Fruit fly (Drosophila melanogaster) whole organism, embryonic: ENCODE measurements around the gene RpS28b.

Experiments used
- BtbVII ChIP-seq: fragments of 200-800 bp; sonication (Bioruptor generic); optimal IDR thresholded peaks from 3 replicates; lab custom pipeline; 2017; ENCODE audit warnings: missing biosample characterization, mild to moderate bottlenecking, missing genetic modification characterization
- C15 ChIP-seq: fragments of 200-800 bp; sonication (Bioruptor generic); IDR thresholded peaks from 3 replicates; pipeline ENCODE4 v1.3.6; 2022; ENCODE audit warnings: missing biosample characterization, missing genetic modification characterization
- CG10147 ChIP-seq: fragments of 200-800 bp; sonication (Bioruptor generic); optimal IDR thresholded peaks from 2 replicates; lab custom pipeline; 2019; ENCODE audit warnings: missing biosample characterization, mild to moderate bottlenecking, missing genetic modification characterization, moderate library complexity
- CG13123 ChIP-seq: fragments of 200-800 bp; sonication (Bioruptor generic); optimal IDR thresholded peaks from 2 replicates; lab custom pipeline; 2016; ENCODE audit warnings: missing biosample characterization, missing genetic modification characterization
- CG13287 ChIP-seq: fragments of 200-800 bp; sonication (Bioruptor generic); IDR thresholded peaks from 2 replicates; pipeline ENCODE4 v1.3.6; 2022; ENCODE audit warnings: missing biosample characterization, missing genetic modification characterization; ENCODE audit not compliant: partially characterized antibody
- CG13296 ChIP-seq: fragments of 200-800 bp; sonication (Bioruptor generic); optimal IDR thresholded peaks from 3 replicates; lab custom pipeline; 2018; ENCODE audit warnings: missing biosample characterization, mild to moderate bottlenecking, missing genetic modification characterization
- CG13624 ChIP-seq: fragments of 200-800 bp; sonication (Bioruptor generic); optimal IDR thresholded peaks from 2 replicates; lab custom pipeline; 2016; ENCODE audit warnings: missing biosample characterization, missing genetic modification characterization
- CG14050 ChIP-seq: fragments of 200-800 bp; sonication (Bioruptor generic); IDR thresholded peaks from 3 replicates; pipeline ENCODE4 v1.3.6; 2022; ENCODE audit warnings: missing biosample characterization, missing genetic modification characterization
- CG14710 ChIP-seq: fragments of 200-800 bp; sonication (Bioruptor generic); optimal IDR thresholded peaks from 3 replicates; lab custom pipeline; 2019; ENCODE audit warnings: missing biosample characterization, mild to moderate bottlenecking, missing genetic modification characterization, moderate library complexity
- CG15011 ChIP-seq: fragments of 200-800 bp; sonication (Bioruptor generic); optimal IDR thresholded peaks from 3 replicates; lab custom pipeline; 2018; ENCODE audit warnings: missing biosample characterization, mild to moderate bottlenecking, missing genetic modification characterization
- CG16779 ChIP-seq: fragments of 200-800 bp; sonication (Bioruptor generic); IDR thresholded peaks from 2 replicates; pipeline ENCODE4 v1.3.6; 2022; ENCODE audit warnings: missing biosample characterization, missing genetic modification characterization
- CG2129 ChIP-seq: fragments of 200-800 bp; sonication (Bioruptor generic); IDR thresholded peaks from 2 replicates; pipeline ENCODE4 v1.3.6; 2022; ENCODE audit warnings: missing biosample characterization, missing genetic modification characterization; ENCODE audit not compliant: partially characterized antibody
- CG2202 ChIP-seq: fragments of 200-800 bp; sonication (Bioruptor generic); optimal IDR thresholded peaks from 2 replicates; lab custom pipeline; 2018; ENCODE audit warnings: missing biosample characterization, mild to moderate bottlenecking, missing genetic modification characterization
- CG30020 ChIP-seq: fragments of 200-800 bp; optimal IDR thresholded peaks from 2 replicates; lab custom pipeline; 2019; ENCODE audit warnings: missing biosample characterization, mild to moderate bottlenecking, missing genetic modification characterization, moderate library complexity
- CG3995 ChIP-seq: fragments of 200-800 bp; sonication (Bioruptor generic); optimal IDR thresholded peaks from 3 replicates; lab custom pipeline; 2016; ENCODE audit warnings: missing biosample characterization, missing genetic modification characterization
- CG4707 ChIP-seq: fragments of 200-800 bp; sonication (Bioruptor generic); optimal IDR thresholded peaks from 2 replicates; lab custom pipeline; 2018; ENCODE audit warnings: missing biosample characterization, mild to moderate bottlenecking, missing genetic modification characterization, moderate library complexity
- CG6654 ChIP-seq: fragments of 200-800 bp; sonication (Bioruptor generic); optimal IDR thresholded peaks from 2 replicates; lab custom pipeline; 2017; ENCODE audit warnings: missing biosample characterization, mild to moderate bottlenecking, missing genetic modification characterization
- CG6683 ChIP-seq: fragments of 200-800 bp; sonication (Bioruptor generic); optimal IDR thresholded peaks from 2 replicates; lab custom pipeline; 2017; ENCODE audit warnings: missing biosample characterization, mild to moderate bottlenecking, missing genetic modification characterization, missing genetic modification reagents
- CG7928 ChIP-seq: fragments of 200-800 bp; sonication (Bioruptor generic); optimal IDR thresholded peaks from 2 replicates; lab custom pipeline; 2017; ENCODE audit warnings: missing biosample characterization, mild to moderate bottlenecking, missing genetic modification characterization
- D19A ChIP-seq: fragments of 200-800 bp; optimal IDR thresholded peaks from 3 replicates; lab custom pipeline; 2019; ENCODE audit warnings: missing biosample characterization, mild to moderate bottlenecking, missing genetic modification characterization, moderate library complexity
- Dad ChIP-seq: fragments of 200-800 bp; sonication (Bioruptor generic); optimal IDR thresholded peaks from 3 replicates; lab custom pipeline; 2016; ENCODE audit warnings: missing biosample characterization, missing genetic modification characterization
- Drgx ChIP-seq: fragments of 200-800 bp; sonication (Bioruptor generic); IDR thresholded peaks from 2 replicates; pipeline ENCODE4 v1.3.6; 2022; ENCODE audit warnings: missing biosample characterization, missing genetic modification characterization
- HLH4C ChIP-seq: fragments of 200-800 bp; sonication (Bioruptor generic); IDR thresholded peaks from 3 replicates; pipeline ENCODE4 v1.3.6; 2022; ENCODE audit warnings: missing biosample characterization, missing genetic modification characterization; ENCODE audit not compliant: partially characterized antibody
- HLHmδ ChIP-seq: fragments of 200-800 bp; sonication (Bioruptor generic); optimal IDR thresholded peaks from 2 replicates; lab custom pipeline; 2018; ENCODE audit warnings: missing biosample characterization, mild to moderate bottlenecking, missing genetic modification characterization, moderate library complexity
- Hand ChIP-seq: fragments of 200-800 bp; sonication (Bioruptor generic); optimal IDR thresholded peaks from 2 replicates; lab custom pipeline; 2017; ENCODE audit warnings: mild to moderate bottlenecking, missing biosample characterization, missing genetic modification reagents, missing genetic modification characterization
- Mad ChIP-seq: fragments of 200-800 bp; sonication (Bioruptor generic); optimal IDR thresholded peaks from 2 replicates; lab custom pipeline; 2016; ENCODE audit warnings: missing biosample characterization, missing genetic modification characterization
- NFAT ChIP-seq: fragments of 200-800 bp; sonication (Bioruptor generic); IDR thresholded peaks from 2 replicates; pipeline ENCODE4 v1.3.6; 2022; ENCODE audit warnings: missing biosample characterization, missing genetic modification characterization
- Nf-YB ChIP-seq: fragments of 200-800 bp; sonication (Bioruptor generic); optimal IDR thresholded peaks from 3 replicates; lab custom pipeline; 2019; ENCODE audit warnings: missing biosample characterization, mild to moderate bottlenecking, missing genetic modification characterization, moderate library complexity
- NfI ChIP-seq: fragments of 200-800 bp; sonication (Bioruptor generic); optimal IDR thresholded peaks from 3 replicates; lab custom pipeline; 2018; ENCODE audit warnings: missing biosample characterization, mild to moderate bottlenecking, missing genetic modification characterization, moderate library complexity
- Six4 ChIP-seq: fragments of 200-800 bp; sonication (Bioruptor generic); optimal IDR thresholded peaks from 2 replicates; lab custom pipeline; 2016; ENCODE audit warnings: missing biosample characterization, missing genetic modification characterization
- Taf1 ChIP-seq: fragments of 200-800 bp; sonication (Bioruptor generic); IDR thresholded peaks from 2 replicates; pipeline ENCODE4 v1.3.6; 2022; ENCODE audit warnings: missing biosample characterization, missing genetic modification characterization
- btn ChIP-seq: fragments of 200-800 bp; sonication (Bioruptor generic); optimal IDR thresholded peaks from 2 replicates; lab custom pipeline; 2016; ENCODE audit warnings: missing biosample characterization, missing genetic modification characterization
- croc ChIP-seq: fragments of 200-800 bp; sonication (Bioruptor generic); conservative IDR thresholded peaks from 3 replicates; pipeline ENCODE4 v1.3.6; 2022; ENCODE audit warnings: missing biosample characterization, missing genetic modification characterization
- danr ChIP-seq: fragments of 200-800 bp; sonication (Bioruptor generic); IDR thresholded peaks from 2 replicates; pipeline ENCODE4 v1.3.6; 2022; ENCODE audit warnings: missing biosample characterization, missing genetic modification characterization
- dysf ChIP-seq: fragments of 200-800 bp; sonication (Bioruptor generic); IDR thresholded peaks from 3 replicates; pipeline ENCODE4 v1.3.6; 2022; ENCODE audit warnings: missing biosample characterization, missing genetic modification characterization
- emc ChIP-seq: fragments of 200-800 bp; sonication (Bioruptor generic); optimal IDR thresholded peaks from 2 replicates; lab custom pipeline; 2016; ENCODE audit warnings: missing biosample characterization, missing genetic modification characterization
- en ChIP-seq: fragments of 200-800 bp; sonication (Bioruptor generic); optimal IDR thresholded peaks from 2 replicates; lab custom pipeline; 2016; ENCODE audit warnings: missing biosample characterization, missing genetic modification characterization
- fu2 ChIP-seq: fragments of 200-800 bp; sonication (Bioruptor generic); optimal IDR thresholded peaks from 2 replicates; lab custom pipeline; 2016; ENCODE audit warnings: missing biosample characterization, missing genetic modification characterization
- hth ChIP-seq: fragments of >200 bp; optimal IDR thresholded peaks from 2 replicates; lab custom pipeline; 2017; ENCODE audit warnings: inconsistent platforms
- insv ChIP-seq, 2 experiments: fragments of 200-800 bp; sonication (Bioruptor generic); optimal IDR thresholded peaks; 3 replicates each; lab custom pipeline; 2016 to 2018; ENCODE audit warnings: missing biosample characterization in 2 of 2, missing genetic modification characterization in 2 of 2
- otp ChIP-seq: fragments of 200-800 bp; sonication (Bioruptor generic); IDR thresholded peaks from 3 replicates; pipeline ENCODE4, ENCODE4 v1.3.6; 2022; ENCODE audit warnings: missing biosample characterization, missing genetic modification characterization
- peb ChIP-seq: fragments of 200-800 bp; sonication (Bioruptor generic); IDR thresholded peaks from 2 replicates; pipeline ENCODE4 v1.3.6; 2022; ENCODE audit warnings: missing biosample characterization, missing genetic modification characterization
- phol ChIP-seq: fragments of 200-800 bp; sonication (Bioruptor generic); optimal IDR thresholded peaks from 3 replicates; lab custom pipeline; 2018; ENCODE audit warnings: missing biosample characterization, mild to moderate bottlenecking, missing genetic modification characterization, moderate library complexity
- pzg ChIP-seq: fragments of 200-800 bp; sonication (Bioruptor generic); optimal IDR thresholded peaks from 3 replicates; lab custom pipeline; 2018; ENCODE audit warnings: missing biosample characterization, mild to moderate bottlenecking, missing genetic modification characterization, moderate library complexity
- sens ChIP-seq: fragments of 200-800 bp; sonication (Bioruptor generic); peaks from one replicate; lab custom pipeline; 2016; ENCODE audit warnings: missing biosample characterization, missing genetic modification characterization
- sisA ChIP-seq: fragments of 200-800 bp; sonication (Bioruptor generic); IDR thresholded peaks from 2 replicates; pipeline ENCODE4 v1.3.6; 2022; ENCODE audit warnings: missing biosample characterization, missing genetic modification characterization
- sqz ChIP-seq: fragments of 200-800 bp; sonication (Bioruptor generic); optimal IDR thresholded peaks from 3 replicates; lab custom pipeline; 2018; ENCODE audit warnings: missing biosample characterization, mild to moderate bottlenecking, missing genetic modification characterization
- tx ChIP-seq: fragments of 200-800 bp; sonication (Bioruptor generic); optimal IDR thresholded peaks from 2 replicates; lab custom pipeline; 2016; ENCODE audit warnings: missing biosample characterization, missing genetic modification characterization
- zen ChIP-seq: fragments of 200-800 bp; sonication (Bioruptor generic); optimal IDR thresholded peaks from 3 replicates; lab custom pipeline; 2018; ENCODE audit warnings: missing biosample characterization, mild to moderate bottlenecking, missing genetic modification characterization, moderate library complexity

RpS28b gene

DNA sequence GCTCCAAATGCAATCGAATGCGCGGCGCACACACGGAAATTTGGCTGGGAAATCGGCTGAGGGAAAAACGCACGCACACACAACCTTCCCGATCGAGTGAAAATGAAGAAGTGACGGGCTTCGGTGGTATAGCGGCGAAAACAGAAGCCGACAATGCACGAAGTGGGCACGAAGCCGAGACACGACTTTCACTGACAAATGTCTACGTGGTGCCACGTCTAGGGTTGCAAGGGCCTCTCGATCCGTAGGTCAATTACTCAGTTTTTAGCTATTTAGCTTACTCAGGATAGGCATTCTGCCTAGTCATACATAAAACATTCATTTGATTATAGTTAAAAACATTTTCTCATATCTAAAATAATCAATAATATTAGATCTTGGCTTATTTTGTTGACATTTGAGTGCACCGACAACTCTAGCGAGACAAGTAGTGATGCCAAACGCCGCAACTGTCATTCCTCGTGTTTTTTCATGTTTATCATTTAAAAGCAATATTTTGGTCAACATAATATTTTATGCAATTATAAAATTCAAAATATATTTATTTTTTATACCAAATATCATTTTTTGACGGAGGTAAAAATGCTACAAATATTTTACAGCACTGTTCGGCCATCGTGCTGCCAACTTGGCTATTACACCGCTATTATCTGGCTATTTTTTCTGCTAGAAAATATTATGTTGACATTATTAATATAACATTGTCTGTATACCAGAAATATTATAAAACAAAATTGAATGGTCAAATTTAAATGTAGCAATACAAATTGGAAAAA lies 690 bp upstream of the RpS28b start (continued):
- TF ChIP-seq D19A (tag; lab: Kevin White, UChicago) = peak; percentile 81
- TF ChIP-seq Hand (GFP tag; lab: Kevin White, UChicago) = peak; percentile 83
- peak; percentile 35 for TF ChIP-seq en (GFP tag; lab: Kevin White, UChicago)
- peak; percentile 30 for TF ChIP-seq CG6654 (GFP tag; lab: Kevin White, UChicago)
- no peak for TF ChIP-seq CG2129 (GFP tag; lab: Robert Waterston, UW)
- no peak for TF ChIP-seq hth
- 0 out of 2 replicates have a peak, but pooled peaks have one; percentile 53 for TF ChIP-seq CG16779 (GFP tag; lab: Robert Waterston, UW)
- TF ChIP-seq zen (tag; lab: Kevin White, UChicago) = peak; percentile 79
- peak; percentile 75; the same call in 1 of the 3 replicates for TF ChIP-seq C15
- peak; percentile 91 for TF ChIP-seq dysf (GFP tag; lab: Robert Waterston, UW)
- TF ChIP-seq CG14050 (GFP tag; lab: Robert Waterston, UW) = peak; percentile 89
- TF ChIP-seq phol = peak; percentile 92
- TF ChIP-seq danr (GFP tag; lab: Robert Waterston, UW) = peak; percentile 70
- TF ChIP-seq CG13624 (GFP tag; lab: Kevin White, UChicago) = peak; percentile 72
- TF ChIP-seq CG6683 (GFP tag; lab: Kevin White, UChicago) = peak; percentile 71
- peak; percentile 59 for TF ChIP-seq CG30020 (tag; lab: Kevin White, UChicago)
- TF ChIP-seq sqz (GFP tag; lab: Kevin White, UChicago) = peak; percentile 75
- TF ChIP-seq croc (GFP tag; lab: Robert Waterston, UW) = peak; percentile 85
- peak; percentile 84 for TF ChIP-seq Drgx
- TF ChIP-seq fu2 (GFP tag; lab: Kevin White, UChicago) = peak; percentile 54
- peak; percentile 68 for TF ChIP-seq Taf1 (GFP tag; lab: Robert Waterston, UW)
- TF ChIP-seq tx (GFP tag; lab: Kevin White, UChicago) = peak; percentile 48
- TF ChIP-seq CG2202 = peak; percentile 76
- peak; percentile 48; the same call in 2 of the 3 replicates for TF ChIP-seq HLH4C (GFP tag; lab: Robert Waterston, UW)
- TF ChIP-seq Mad = peak; percentile 83
- peak; percentile 85 for TF ChIP-seq BtbVII (GFP tag; lab: Kevin White, UChicago)
- 0 out of 3 replicates have a peak, but pooled peaks have one; percentile 38 for TF ChIP-seq otp (GFP tag; lab: Robert Waterston, UW)
- peak; percentile 75 for TF ChIP-seq CG10147
- TF ChIP-seq btn (GFP tag; lab: Kevin White, UChicago) = no peak
- peak; percentile 72 for TF ChIP-seq CG15011 (GFP tag; lab: Kevin White, UChicago)
- peak; percentile 82 for TF ChIP-seq CG14710 (tag; lab: Kevin White, UChicago)
- peak; percentile 63 for TF ChIP-seq CG3995 (GFP tag; lab: Kevin White, UChicago)
- TF ChIP-seq CG13123 (GFP tag; lab: Kevin White, UChicago) = peak; percentile 67
- TF ChIP-seq Dad (GFP tag; lab: Kevin White, UChicago) = peak; percentile 69
- TF ChIP-seq emc = peak; percentile 33
- peak; percentile 97 for TF ChIP-seq sens (GFP tag; lab: Kevin White, UChicago)
- TF ChIP-seq peb (GFP tag; lab: Robert Waterston, UW) = peak; percentile 61; the same call in 1 of the 2 replicates
- TF ChIP-seq sisA (GFP tag; lab: Robert Waterston, UW) = peak; percentile 80
- TF ChIP-seq HLHmδ (GFP tag; lab: Kevin White, UChicago) = peak; percentile 53
- TF ChIP-seq CG13296 (GFP tag; lab: Kevin White, UChicago) = peak; percentile 87
- peak; percentile 42 for TF ChIP-seq pzg (GFP tag; lab: Kevin White, UChicago)
- TF ChIP-seq Six4 (GFP tag; lab: Kevin White, UChicago) = peak; percentile 78
- TF ChIP-seq insv (GFP tag; optimal IDR thresholded peaks at IDR 0.05; lab: Kevin White, UChicago) = peak in 1 of 2 experiments; percentile 44
- peak; percentile 58 for TF ChIP-seq CG7928 (GFP tag; lab: Kevin White, UChicago)
- TF ChIP-seq CG13287 (GFP tag; lab: Robert Waterston, UW) = 0 out of 2 replicates have a peak, but pooled peaks have one; percentile 41
- peak; percentile 84 for TF ChIP-seq NfI (GFP tag; lab: Kevin White, UChicago)
- peak; percentile 69 for TF ChIP-seq NFAT (GFP tag; lab: Robert Waterston, UW)
- peak; percentile 73 for TF ChIP-seq Nf-YB (GFP tag; lab: Kevin White, UChicago)
- TF ChIP-seq CG4707 (GFP tag; lab: Kevin White, UChicago) = peak; percentile 67
